Worm (Caenorhabditis elegans): ENCODE results near the gene hhat-1.

Gene hhat-1

ce11 chrII:14695201-14695600 is 16.9 kb downstream of the hhat-1 start, which contains the start of gene K02B7.3:
TSS of gene K02B7.3 (minus strand) at chrII:14695301.
- TF ChIP-seq athp-1 (tag; optimal IDR thresholded peaks at IDR 0.05) (no peak), ztf-22 (GFP tag; optimal IDR thresholded peaks at IDR 0.05) (no peak), ekl-4 (GFP tag; IDR thresholded peaks at IDR 0.05) (no peak), ZK185.1 (tag; optimal IDR thresholded peaks at IDR 0.05; ENCODE audit: poor library complexity, severe bottlenecking) (no peak), nhr-120 (GFP tag; IDR thresholded peaks at IDR 0.05) (no peak), snpc-1.1 (tag; optimal IDR thresholded peaks at IDR 0.05; ENCODE audit: insufficient read depth) (no peak), cebp-2 (GFP tag; IDR thresholded peaks at IDR 0.05) (no peak), lin-35 (GFP tag; optimal IDR thresholded peaks at IDR 0.05) (no peak), egl-44 (GFP tag; IDR thresholded peaks at IDR 0.05) (no peak), sptf-2 (GFP tag; optimal IDR thresholded peaks at IDR 0.05) (no peak), fkh-3 (tag; optimal IDR thresholded peaks at IDR 0.05) (no peak), pha-4 (tag; optimal IDR thresholded peaks at IDR 0.05) (no peak), attf-5 (GFP tag; optimal IDR thresholded peaks at IDR 0.05) (no peak)

DNA sequence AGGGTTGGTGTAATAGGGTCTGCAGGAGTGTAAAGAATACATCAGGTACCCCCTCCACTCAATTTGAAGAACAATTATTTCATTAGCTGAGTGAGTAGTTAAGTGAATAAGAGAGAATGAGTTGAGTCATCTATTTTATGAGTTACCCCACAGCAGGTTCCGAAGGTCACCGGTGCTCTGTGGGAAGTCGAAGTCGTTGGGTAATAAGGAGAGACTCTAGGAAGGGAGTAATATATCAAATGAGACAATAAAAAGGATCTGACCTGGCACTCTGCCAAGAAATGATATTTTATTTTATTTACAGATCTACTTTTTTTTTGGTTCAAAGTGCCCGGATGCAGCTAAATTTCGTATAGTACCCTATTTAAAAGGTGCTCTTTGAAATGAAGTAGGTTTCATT is 19.8 kb downstream of the hhat-1 start, which contains the start of gene C09F9.1:
TSS of gene C09F9.1 (plus strand) at position 301 of the 400 bp plus-strand sequence.
- TF ChIP-seq lin-54 (GFP tag; optimal IDR thresholded peaks at IDR 0.05): no peak

DNA sequence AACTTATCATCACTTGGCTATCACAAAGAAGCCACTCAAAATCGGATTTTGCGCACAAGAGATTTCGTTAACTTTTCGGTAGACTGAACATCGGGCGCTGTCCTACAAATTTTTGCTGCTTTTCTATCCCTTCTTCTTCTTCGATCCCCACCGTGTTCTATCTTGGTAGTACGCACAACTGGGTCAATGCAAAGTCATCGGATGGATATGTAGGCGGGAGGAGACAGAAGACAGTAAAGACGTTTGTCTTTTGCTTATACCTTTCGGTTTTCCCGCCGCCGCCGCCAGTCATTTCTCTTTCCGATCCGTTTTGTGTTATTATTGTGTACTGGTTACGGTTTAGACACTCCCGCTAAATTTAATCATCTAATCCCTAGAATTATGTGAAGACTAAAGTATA is 21.8 kb downstream of the hhat-1 start:
- TF ChIP-seq let-607 (tag; optimal IDR thresholded peaks at IDR 0.05): no peak

ce11 chrII:14701581-14701980 is 23.3 kb downstream of the hhat-1 start:
- TF ChIP-seq lir-1 (GFP tag; conservative IDR thresholded peaks at IDR 0.05) (no peak), snpc-1.1 (tag; optimal IDR thresholded peaks at IDR 0.05; ENCODE audit: insufficient read depth) (no peak), F39B2.1 (GFP tag; IDR thresholded peaks at IDR 0.05) (no peak), ztf-3 (GFP tag; optimal IDR thresholded peaks at IDR 0.05) (no peak), hsf-1 (GFP tag; IDR thresholded peaks at IDR 0.05) (no peak), nhr-90 (tag; optimal IDR thresholded peaks at IDR 0.05) (no peak), nfya-2 (GFP tag; IDR thresholded peaks at IDR 0.05) (no peak), ama-1 (optimal IDR thresholded peaks at IDR 0.05) (no peak), ama-1 (GFP tag; optimal IDR thresholded peaks at IDR 0.05) (no peak), hrde-1 (tag; optimal IDR thresholded peaks at IDR 0.05; ENCODE audit: borderline replicate concordance) (no peak), lin-54 (GFP tag; optimal IDR thresholded peaks at IDR 0.05) (no peak), B0261.1 (tag; optimal IDR thresholded peaks at IDR 0.05) (no peak), madf-10 (tag; optimal IDR thresholded peaks at IDR 0.05) (no peak), rec-8 (tag; optimal IDR thresholded peaks at IDR 0.05) (no peak), nhr-120 (GFP tag; IDR thresholded peaks at IDR 0.05) (no peak), zim-3 (tag; optimal IDR thresholded peaks at IDR 0.05) (no peak)

- TF ChIP-seq sptf-2 (GFP tag; optimal IDR thresholded peaks at IDR 0.05): no peak
- TF ChIP-seq Y95B8A.8 (GFP tag; IDR thresholded peaks at IDR 0.05): no peak
- TF ChIP-seq madf-6 (GFP tag; IDR thresholded peaks at IDR 0.05): no peak
- no peak for TF ChIP-seq repo-1 (tag; optimal IDR thresholded peaks at IDR 0.05)
- TF ChIP-seq fkh-3 (tag; optimal IDR thresholded peaks at IDR 0.05): no peak
- no peak for TF ChIP-seq pbrm-1 (GFP tag; IDR thresholded peaks at IDR 0.05)
- no peak for TF ChIP-seq rec-8 (tag; optimal IDR thresholded peaks at IDR 0.05)
- TF ChIP-seq ceh-100 (GFP tag; IDR thresholded peaks at IDR 0.05): no peak
- no peak for TF ChIP-seq Y67H2A.10 (GFP tag; conservative IDR thresholded peaks at IDR 0.05)
- TF ChIP-seq lsy-27 (tag; optimal IDR thresholded peaks at IDR 0.05; ENCODE audit: borderline replicate concordance, insufficient read depth): no peak
- no peak for TF ChIP-seq lin-40 (tag; optimal IDR thresholded peaks at IDR 0.05)
- no peak for TF ChIP-seq lin-54 (GFP tag; optimal IDR thresholded peaks at IDR 0.05)
Measured at ce11 chrII:14703232-14703926, 25.1 kb downstream of the hhat-1 start.
